Fruit fly (Drosophila melanogaster) whole organism, embryonic: ENCODE measurements around the gene ago.

Source experiments
- Asciz ChIP-seq: fragments of 200-800 bp; sonication (Bioruptor generic); optimal IDR thresholded peaks from 2 replicates; lab custom pipeline; 2017; ENCODE audit warnings: missing biosample characterization, mild to moderate bottlenecking, missing genetic modification characterization, missing genetic modification reagents
- Awh ChIP-seq: fragments of 200-800 bp; sonication (Bioruptor generic); IDR thresholded peaks from 2 replicates; pipeline ENCODE4, ENCODE4 v1.3.6; 2022; ENCODE audit warnings: missing biosample characterization, missing genetic modification characterization
- Bteb2 ChIP-seq: fragments of 200-800 bp; sonication (Bioruptor generic); optimal IDR thresholded peaks from 2 replicates; lab custom pipeline; 2016; ENCODE audit warnings: missing biosample characterization, missing genetic modification characterization
- CG10366 ChIP-seq: fragments of 200-800 bp; sonication (Bioruptor generic); IDR thresholded peaks from 2 replicates; pipeline ENCODE4 v1.3.6; 2022; ENCODE audit warnings: missing biosample characterization, missing genetic modification characterization
- CG10959 ChIP-seq: fragments of 200-800 bp; sonication (Bioruptor generic); IDR thresholded peaks from 2 replicates; pipeline ENCODE4 v1.3.6; 2022; ENCODE audit warnings: missing biosample characterization, missing genetic modification characterization
- CG11247 ChIP-seq: fragments of 200-800 bp; sonication (Bioruptor generic); IDR thresholded peaks from 2 replicates; pipeline ENCODE4 v1.3.6; 2022; ENCODE audit warnings: missing biosample characterization, missing genetic modification characterization
- CG12744 ChIP-seq: fragments of 200-800 bp; sonication (Bioruptor generic); optimal IDR thresholded peaks from 2 replicates; lab custom pipeline; 2016; ENCODE audit warnings: missing biosample characterization, missing genetic modification characterization
- CG15269 ChIP-seq: fragments of 200-800 bp; sonication (Bioruptor generic); optimal IDR thresholded peaks from 2 replicates; lab custom pipeline; 2018; ENCODE audit warnings: missing biosample characterization, mild to moderate bottlenecking, missing genetic modification characterization, moderate library complexity
- CG1529 ChIP-seq: fragments of 200-800 bp; sonication (Bioruptor generic); optimal IDR thresholded peaks from 3 replicates; lab custom pipeline; 2018; ENCODE audit warnings: missing biosample characterization, missing genetic modification characterization
- CG1647 ChIP-seq: fragments of 200-800 bp; sonication (Bioruptor generic); optimal IDR thresholded peaks from 3 replicates; lab custom pipeline; 2016; ENCODE audit warnings: missing biosample characterization, missing genetic modification characterization
- CG16813 ChIP-seq: fragments of 200-800 bp; sonication (Bioruptor generic); IDR thresholded peaks from 3 replicates; pipeline ENCODE4 v1.3.6; 2022; ENCODE audit warnings: missing biosample characterization, missing genetic modification characterization; ENCODE audit not compliant: partially characterized antibody
- CG17568 ChIP-seq: fragments of 200-800 bp; sonication (Bioruptor generic); optimal IDR thresholded peaks from 2 replicates; lab custom pipeline; 2018; ENCODE audit warnings: missing biosample characterization, mild to moderate bottlenecking, missing genetic modification characterization, moderate library complexity
- CG1832 ChIP-seq: fragments of 200-800 bp; sonication (Bioruptor generic); optimal IDR thresholded peaks from 2 replicates; lab custom pipeline; 2017; ENCODE audit warnings: missing biosample characterization, mild to moderate bottlenecking, missing genetic modification characterization, inconsistent platforms
- CG18599 ChIP-seq: fragments of 200-800 bp; sonication (Bioruptor generic); optimal IDR thresholded peaks from 3 replicates; lab custom pipeline; 2017; ENCODE audit warnings: missing biosample characterization, missing genetic modification characterization, mild to moderate bottlenecking, moderate library complexity, missing genetic modification reagents
- CG32532 ChIP-seq: fragments of 200-800 bp; sonication (Bioruptor generic); IDR thresholded peaks from 2 replicates; pipeline ENCODE4 v1.3.6; 2022; ENCODE audit warnings: missing biosample characterization, missing genetic modification characterization
- CG3281 ChIP-seq: fragments of 200-800 bp; sonication (Bioruptor generic); optimal IDR thresholded peaks from 3 replicates; lab custom pipeline; 2017; ENCODE audit warnings: missing biosample characterization, mild to moderate bottlenecking, missing genetic modification characterization
- CG42726 ChIP-seq: fragments of 200-800 bp; sonication (Bioruptor generic); IDR thresholded peaks from 2 replicates; pipeline ENCODE4 v1.3.6; 2022; ENCODE audit warnings: missing biosample characterization, missing genetic modification characterization; ENCODE audit not compliant: partially characterized antibody
- CG4282 ChIP-seq: fragments of 200-800 bp; sonication (Bioruptor generic); optimal IDR thresholded peaks from 2 replicates; lab custom pipeline; 2016; ENCODE audit warnings: missing biosample characterization, missing genetic modification characterization
- CG6765 ChIP-seq: fragments of 200-800 bp; sonication (Bioruptor generic); optimal IDR thresholded peaks from 3 replicates; lab custom pipeline; 2017; ENCODE audit warnings: missing biosample characterization, mild to moderate bottlenecking, missing genetic modification characterization
- CG7357 ChIP-seq: fragments of 200-800 bp; sonication (Bioruptor generic); IDR thresholded peaks from 3 replicates; pipeline ENCODE4 v1.3.6; 2022; ENCODE audit warnings: missing biosample characterization, missing genetic modification characterization
- CG8765 ChIP-seq: fragments of 200-800 bp; sonication (Bioruptor generic); IDR thresholded peaks from 2 replicates; pipeline ENCODE4 v1.3.6; 2022; ENCODE audit warnings: missing biosample characterization, missing genetic modification characterization
- CG9797 ChIP-seq: fragments of 200-800 bp; sonication (Bioruptor generic); optimal IDR thresholded peaks from 3 replicates; lab custom pipeline; 2018; ENCODE audit warnings: missing biosample characterization, mild to moderate bottlenecking, missing genetic modification characterization
- Camta ChIP-seq: fragments of 200-800 bp; sonication (Bioruptor generic); optimal IDR thresholded peaks from 2 replicates; lab custom pipeline; 2016; ENCODE audit warnings: missing biosample characterization, missing genetic modification characterization
- Dip3 ChIP-seq: fragments of 200-800 bp; sonication (Bioruptor generic); optimal IDR thresholded peaks from 3 replicates; lab custom pipeline; 2016; ENCODE audit warnings: missing biosample characterization, missing genetic modification characterization
- Hey ChIP-seq: fragments of 200-800 bp; sonication (Bioruptor generic); optimal IDR thresholded peaks from 3 replicates; lab custom pipeline; 2018; ENCODE audit warnings: missing biosample characterization, mild to moderate bottlenecking, missing genetic modification characterization
- Hr39 ChIP-seq: fragments of >200 bp; optimal IDR thresholded peaks from 2 replicates; lab custom pipeline; 2017
- Hr51 ChIP-seq, 2 experiments: fragments of 200-800 bp; sonication (Bioruptor generic); optimal IDR thresholded peaks; 2 replicates in 1 of 2; 3 replicates in 1 of 2; lab custom pipeline; 2016 to 2018; ENCODE audit warnings: missing biosample characterization in 2 of 2, missing genetic modification characterization in 2 of 2, mild to moderate bottlenecking in 1 of 2, moderate library complexity in 1 of 2
- MBD-R2 ChIP-seq: fragments of 200-800 bp; sonication (Bioruptor generic); IDR thresholded peaks from 2 replicates; pipeline ENCODE4 v1.3.6; 2022; ENCODE audit warnings: missing biosample characterization, missing genetic modification characterization
- Opbp ChIP-seq: fragments of 200-800 bp; sonication (Bioruptor generic); IDR thresholded peaks from 3 replicates; pipeline ENCODE4 v1.3.6; 2022; ENCODE audit warnings: missing biosample characterization, missing genetic modification characterization; ENCODE audit not compliant: partially characterized antibody
- Sox102F ChIP-seq: fragments of 200-800 bp; sonication (Bioruptor generic); optimal IDR thresholded peaks from 2 replicates; lab custom pipeline; 2018; ENCODE audit warnings: missing biosample characterization, mild to moderate bottlenecking, missing genetic modification characterization, moderate library complexity
- Sry-δ ChIP-seq: fragments of 200-800 bp; sonication (Bioruptor generic); optimal IDR thresholded peaks from 2 replicates; lab custom pipeline; 2016; ENCODE audit warnings: missing biosample characterization, missing genetic modification characterization
- ap ChIP-seq: fragments of 200-800 bp; sonication (Bioruptor generic); IDR thresholded peaks from 2 replicates; pipeline ENCODE4 v1.3.6; 2022; ENCODE audit warnings: missing biosample characterization, missing genetic modification characterization
- ato ChIP-seq: fragments of 200-800 bp; sonication (Bioruptor generic); IDR thresholded peaks from 2 replicates; pipeline ENCODE4 v1.3.6; 2022; ENCODE audit warnings: missing biosample characterization, missing genetic modification characterization; ENCODE audit not compliant: partially characterized antibody
- az2 ChIP-seq: fragments of 200-800 bp; sonication (Bioruptor generic); optimal IDR thresholded peaks from 3 replicates; lab custom pipeline; 2016; ENCODE audit warnings: missing biosample characterization, missing genetic modification characterization
- crc ChIP-seq: fragments of 200-800 bp; sonication (Bioruptor generic); optimal IDR thresholded peaks from 2 replicates; lab custom pipeline; 2016; ENCODE audit warnings: missing biosample characterization, missing genetic modification characterization
- disco-r ChIP-seq: fragments of 200-800 bp; sonication (Bioruptor generic); optimal IDR thresholded peaks from 2 replicates; lab custom pipeline; 2016; ENCODE audit warnings: missing biosample characterization, missing genetic modification characterization
- fd102C ChIP-seq: fragments of 200-800 bp; sonication (Bioruptor generic); optimal IDR thresholded peaks from 2 replicates; lab custom pipeline; 2018; ENCODE audit warnings: missing biosample characterization, mild to moderate bottlenecking, missing genetic modification characterization, moderate library complexity
- fru ChIP-seq: fragments of >200 bp; optimal IDR thresholded peaks from 2 replicates; lab custom pipeline; 2017
- gcm ChIP-seq: fragments of 200-800 bp; sonication (Bioruptor generic); optimal IDR thresholded peaks from 2 replicates; lab custom pipeline; 2019; ENCODE audit warnings: missing biosample characterization, mild to moderate bottlenecking, missing genetic modification characterization, moderate library complexity
- kni ChIP-seq: fragments of 200-800 bp; sonication (Bioruptor generic); optimal IDR thresholded peaks from 3 replicates; lab custom pipeline; 2017; ENCODE audit warnings: mild to moderate bottlenecking, missing biosample characterization, missing genetic modification reagents, missing genetic modification characterization
- lilli ChIP-seq: fragments of 200-800 bp; sonication (Bioruptor generic); optimal IDR thresholded peaks from 3 replicates; lab custom pipeline; 2016; ENCODE audit warnings: missing biosample characterization, missing genetic modification characterization
- lmd ChIP-seq: fragments of 200-800 bp; sonication (Bioruptor generic); IDR thresholded peaks from 2 replicates; pipeline ENCODE4 v1.3.6; 2022; ENCODE audit warnings: missing biosample characterization, missing genetic modification characterization
- mam ChIP-seq: fragments of 200-800 bp; sonication (Bioruptor generic); optimal IDR thresholded peaks from 3 replicates; lab custom pipeline; 2016; ENCODE audit warnings: missing biosample characterization, missing genetic modification characterization
- nmo ChIP-seq: fragments of 200-800 bp; sonication (Bioruptor generic); optimal IDR thresholded peaks from 2 replicates; lab custom pipeline; 2018; ENCODE audit warnings: missing biosample characterization, mild to moderate bottlenecking, missing genetic modification characterization, moderate library complexity
- pb ChIP-seq: fragments of 200-800 bp; sonication (Bioruptor generic); optimal IDR thresholded peaks from 3 replicates; lab custom pipeline; 2016; ENCODE audit warnings: missing biosample characterization, missing genetic modification characterization
- pho ChIP-seq: fragments of 200-800 bp; sonication (Bioruptor generic); optimal IDR thresholded peaks from 2 replicates; lab custom pipeline; 2016; ENCODE audit warnings: missing biosample characterization, missing genetic modification characterization
- row ChIP-seq: fragments of 200-800 bp; sonication (Bioruptor generic); IDR thresholded peaks from 3 replicates; pipeline ENCODE4 v1.3.6; 2022; ENCODE audit warnings: missing biosample characterization, missing genetic modification characterization
- slou ChIP-seq: fragments of 200-800 bp; sonication (Bioruptor generic); optimal IDR thresholded peaks from 3 replicates; lab custom pipeline; 2016; ENCODE audit warnings: missing biosample characterization, missing genetic modification characterization
- so ChIP-seq: fragments of 200-800 bp; sonication (Bioruptor generic); IDR thresholded peaks from 3 replicates; pipeline ENCODE4 v1.3.6; 2022; ENCODE audit warnings: missing biosample characterization, missing genetic modification characterization
- sug ChIP-seq: fragments of 200-800 bp; optimal IDR thresholded peaks from 2 replicates; lab custom pipeline; 2019; ENCODE audit warnings: missing biosample characterization, mild to moderate bottlenecking, missing genetic modification characterization, moderate library complexity
- twi ChIP-seq: fragments of 200-800 bp; optimal IDR thresholded peaks from 2 replicates; lab custom pipeline; 2019; ENCODE audit warnings: missing biosample characterization, mild to moderate bottlenecking, missing genetic modification characterization, moderate library complexity
- unc-4 ChIP-seq: fragments of 200-800 bp; sonication (Bioruptor generic); IDR thresholded peaks from 2 replicates; pipeline ENCODE4 v1.3.6; 2022; ENCODE audit warnings: missing biosample characterization, missing genetic modification characterization; ENCODE audit not compliant: partially characterized antibody

The ago gene

DNA sequence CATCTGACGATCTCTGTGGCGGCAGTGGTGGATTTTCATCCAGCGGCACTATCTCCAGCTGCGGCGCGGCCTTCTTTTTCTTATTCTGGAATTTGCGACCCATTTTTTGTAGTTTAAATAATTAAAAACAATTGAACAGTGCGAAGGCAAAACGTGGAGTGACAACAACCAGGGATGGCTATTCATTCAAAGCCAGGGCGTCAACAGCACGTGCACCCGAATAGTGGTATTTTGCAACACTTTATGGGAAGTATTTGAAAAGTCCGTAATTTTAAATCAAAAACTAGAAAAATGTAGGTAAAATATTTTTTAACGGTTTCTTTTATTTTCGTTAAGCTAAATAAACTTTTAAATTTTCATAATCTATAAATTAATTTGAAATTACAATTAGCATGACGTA is 28.5 kb upstream of the ago start, which contains the start of gene CG11583 (continued):
- no peak for TF ChIP-seq CG17568
- TF ChIP-seq mam: peak; percentile 69
- no peak for TF ChIP-seq Camta (GFP tag; lab: Kevin White, UChicago)
- peak; percentile 47 for TF ChIP-seq Sry-δ (GFP tag; lab: Kevin White, UChicago)
- no peak for TF ChIP-seq so (GFP tag; lab: Robert Waterston, UW)
- TF ChIP-seq CG10366: no peak
- TF ChIP-seq CG18599 (GFP tag; lab: Kevin White, UChicago): no peak
- TF ChIP-seq CG16813 (GFP tag; lab: Robert Waterston, UW): no peak
- peak; percentile 8 for TF ChIP-seq Bteb2
- peak; percentile 36 for TF ChIP-seq CG9797 (GFP tag; lab: Kevin White, UChicago)
- TF ChIP-seq CG42726 (GFP tag; lab: Robert Waterston, UW): no peak
- TF ChIP-seq CG32532: peak; percentile 66
- no peak for TF ChIP-seq fru (lab: Kevin White, UChicago)
- no peak for TF ChIP-seq unc-4 (GFP tag; lab: Robert Waterston, UW)
- no peak for TF ChIP-seq CG7357
- no peak for TF ChIP-seq fd102C
- peak; percentile 9; the same call in 1 of the 2 replicates for TF ChIP-seq CG11247 (GFP tag; lab: Robert Waterston, UW)
- peak; percentile 30 for TF ChIP-seq twi (tag; lab: Kevin White, UChicago)
- TF ChIP-seq CG4282: peak; percentile 18
- TF ChIP-seq CG1832 (GFP tag; lab: Kevin White, UChicago): no peak
- TF ChIP-seq pho (GFP tag; lab: Kevin White, UChicago): peak; percentile 60
- no peak for TF ChIP-seq Sox102F (GFP tag; lab: Kevin White, UChicago)
- TF ChIP-seq az2 (GFP tag; lab: Kevin White, UChicago): peak; percentile 3
- no peak for TF ChIP-seq CG10959 (GFP tag; lab: Robert Waterston, UW)
- TF ChIP-seq lmd (GFP tag; lab: Robert Waterston, UW): no peak
- 0 out of 3 replicates have a peak, but pooled peaks have one; percentile 14 for TF ChIP-seq Opbp (GFP tag; lab: Robert Waterston, UW)
- peak; percentile 24 for TF ChIP-seq nmo (GFP tag; lab: Kevin White, UChicago)
- no peak for TF ChIP-seq CG1529
- TF ChIP-seq Hr39 (lab: Kevin White, UChicago): no peak
- peak; percentile 89 for TF ChIP-seq MBD-R2 (GFP tag; lab: Robert Waterston, UW)
- TF ChIP-seq Hr51 (GFP tag; optimal IDR thresholded peaks at IDR 0.05; lab: Kevin White, UChicago): peak in 1 of 2 experiments; percentile 32
- TF ChIP-seq slou (GFP tag; lab: Kevin White, UChicago): no peak
- no peak for TF ChIP-seq CG15269 (tag; lab: Kevin White, UChicago)
- no peak for TF ChIP-seq kni (GFP tag; lab: Kevin White, UChicago)
- TF ChIP-seq Hey (tag; lab: Kevin White, UChicago): no peak
- TF ChIP-seq pb (GFP tag; lab: Kevin White, UChicago): no peak
- no peak for TF ChIP-seq ato (GFP tag; lab: Robert Waterston, UW)
- peak; percentile 67 for TF ChIP-seq row (GFP tag; lab: Robert Waterston, UW)
- TF ChIP-seq sug (tag; lab: Kevin White, UChicago): no peak
- peak; percentile 54 for TF ChIP-seq Dip3 (GFP tag; lab: Kevin White, UChicago)
- no peak for TF ChIP-seq CG8765 (GFP tag; lab: Robert Waterston, UW)
- no peak for TF ChIP-seq ap (GFP tag; lab: Robert Waterston, UW)
- TF ChIP-seq lilli (GFP tag; lab: Kevin White, UChicago): no peak
- TF ChIP-seq gcm (GFP tag; lab: Kevin White, UChicago): no peak
- TF ChIP-seq disco-r (GFP tag; lab: Kevin White, UChicago): no peak
- peak; percentile 3 for TF ChIP-seq crc (GFP tag; lab: Kevin White, UChicago)
- TF ChIP-seq CG1647 (GFP tag; lab: Kevin White, UChicago): peak; percentile 55
- no peak for TF ChIP-seq CG6765 (GFP tag; lab: Kevin White, UChicago)
- no peak for TF ChIP-seq Asciz (GFP tag; lab: Kevin White, UChicago)
- peak; percentile 35 for TF ChIP-seq CG12744 (GFP tag; lab: Kevin White, UChicago)
- TF ChIP-seq Awh: no peak
- peak; percentile 86 for TF ChIP-seq CG3281 (GFP tag; lab: Kevin White, UChicago)
